Worm (Caenorhabditis elegans) whole organism, L2 larva: ENCODE data around the gene C03B1.4.

Source experiments
- F13H6.1 ChIP-seq: sonication (generic microtip); optimal IDR thresholded peaks from 2 replicates; lab custom pipeline; 2016; ENCODE audit warnings: missing genetic modification characterization, missing compliant biosample characterization
- R02D3.7 ChIP-seq: fragments of 150-350 bp; optimal IDR thresholded peaks from 2 replicates; lab custom pipeline; 2014; ENCODE audit warnings: missing biosample characterization, missing genetic modification characterization
- Y55F3AM.14 ChIP-seq: fragments of 200-800 bp; sonication (Bioruptor generic); optimal IDR thresholded peaks from 2 replicates; lab custom pipeline; 2018; ENCODE audit warnings: mild to moderate bottlenecking, missing genetic modification characterization, missing compliant biosample characterization
- ZK546.5 ChIP-seq: sonication (generic microtip); optimal IDR thresholded peaks from 2 replicates; lab custom pipeline; 2017; ENCODE audit warnings: missing biosample characterization, missing genetic modification characterization
- ama-1 ChIP-seq: fragments of 150-350 bp; optimal IDR thresholded peaks from 2 replicates; lab custom pipeline; 2018; ENCODE audit warnings: inconsistent platforms
- blmp-1 ChIP-seq: sonication (generic microtip); optimal IDR thresholded peaks from 2 replicates; lab custom pipeline; 2017; ENCODE audit warnings: missing genetic modification characterization, mild to moderate bottlenecking, missing compliant biosample characterization, antibody characterized with exemption, moderate library complexity; ENCODE audit not compliant: insufficient read depth
- crh-2 ChIP-seq: sonication (generic microtip); optimal IDR thresholded peaks from 2 replicates; lab custom pipeline; 2017; ENCODE audit warnings: missing biosample characterization, missing genetic modification characterization
- dmd-4 ChIP-seq: sonication (generic microtip); optimal IDR thresholded peaks from 2 replicates; lab custom pipeline; 2017; ENCODE audit warnings: missing biosample characterization, missing genetic modification characterization
- egl-27 ChIP-seq: sonication (generic microtip); optimal IDR thresholded peaks from 3 replicates; lab custom pipeline; 2017; ENCODE audit warnings: missing biosample characterization, missing genetic modification reagents, missing genetic modification characterization
- elt-3 ChIP-seq: sonication (generic microtip); optimal IDR thresholded peaks from 2 replicates; lab custom pipeline; 2017; ENCODE audit warnings: missing biosample characterization, missing genetic modification characterization
- lin-39 ChIP-seq: fragments of 150-350 bp; optimal IDR thresholded peaks from 2 replicates; lab custom pipeline; 2014; ENCODE audit warnings: missing biosample characterization, missing genetic modification reagents, missing genetic modification characterization
- lsy-2 ChIP-seq, 2 experiments: fragments of 150-350 bp in 1 of 2; sonication (generic microtip) in 1 of 2; optimal IDR thresholded peaks; 2 replicates each; lab custom pipeline; 2014 to 2017; ENCODE audit warnings: missing biosample characterization in 2 of 2, missing genetic modification characterization in 2 of 2
- nhr-10 ChIP-seq: sonication (generic microtip); optimal IDR thresholded peaks from 2 replicates; lab custom pipeline; 2017; ENCODE audit warnings: missing biosample characterization, missing genetic modification characterization
- nhr-11 ChIP-seq: fragments of 150-350 bp; optimal IDR thresholded peaks from 2 replicates; lab custom pipeline; 2014; ENCODE audit warnings: missing biosample characterization, missing genetic modification characterization
- nhr-21 ChIP-seq: fragments of 150-350 bp; optimal IDR thresholded peaks from 2 replicates; lab custom pipeline; 2014; ENCODE audit warnings: missing biosample characterization, missing genetic modification characterization
- nhr-237 ChIP-seq: fragments of 150-350 bp; optimal IDR thresholded peaks from 2 replicates; lab custom pipeline; 2014; ENCODE audit warnings: missing biosample characterization, missing genetic modification characterization
- nhr-25 ChIP-seq: fragments of 150-350 bp; sonication (generic microtip); optimal IDR thresholded peaks from 3 replicates; lab custom pipeline; 2014; ENCODE audit warnings: missing biosample characterization, missing genetic modification characterization
- nhr-6 ChIP-seq: fragments of 150-350 bp; optimal IDR thresholded peaks from 2 replicates; lab custom pipeline; 2014; ENCODE audit warnings: missing biosample characterization, missing genetic modification characterization
- skn-1 ChIP-seq: sonication (generic microtip); optimal IDR thresholded peaks from 2 replicates; lab custom pipeline; 2017; ENCODE audit warnings: missing biosample characterization, missing genetic modification characterization
- sma-9 ChIP-seq, 2 experiments: fragments of 150-350 bp in 1 of 2; sonication (generic microtip) in 1 of 2; optimal IDR thresholded peaks; 2 replicates each; lab custom pipeline; 2014 to 2016; ENCODE audit warnings: missing genetic modification characterization in 2 of 2, mild to moderate bottlenecking in 1 of 2, missing biosample characterization in 1 of 2, missing compliant biosample characterization in 1 of 2, missing genetic modification reagents in 1 of 2, moderate library complexity in 1 of 2
- snpc-4 ChIP-seq: fragments of 150-350 bp; optimal IDR thresholded peaks from 2 replicates; lab custom pipeline; 2014; ENCODE audit warnings: missing biosample characterization, missing genetic modification characterization
- unc-39 ChIP-seq: fragments of 150-350 bp; optimal IDR thresholded peaks from 2 replicates; lab custom pipeline; 2014; ENCODE audit warnings: missing biosample characterization, missing genetic modification characterization
- unc-62 ChIP-seq: fragments of 150-350 bp; optimal IDR thresholded peaks from 2 replicates; lab custom pipeline; 2014; ENCODE audit warnings: missing biosample characterization, missing genetic modification reagents, missing genetic modification characterization
- zag-1 ChIP-seq: fragments of 150-350 bp; optimal IDR thresholded peaks from 2 replicates; lab custom pipeline; 2014; ENCODE audit warnings: missing biosample characterization, missing genetic modification characterization
- ztf-11 ChIP-seq: sonication (generic microtip); optimal IDR thresholded peaks from 2 replicates; lab custom pipeline; 2017; ENCODE audit warnings: missing biosample characterization, missing genetic modification characterization
- ztf-4 ChIP-seq: fragments of 150-350 bp; optimal IDR thresholded peaks from 2 replicates; lab custom pipeline; 2014; ENCODE audit warnings: missing biosample characterization, missing genetic modification characterization

Gene C03B1.4

DNA sequence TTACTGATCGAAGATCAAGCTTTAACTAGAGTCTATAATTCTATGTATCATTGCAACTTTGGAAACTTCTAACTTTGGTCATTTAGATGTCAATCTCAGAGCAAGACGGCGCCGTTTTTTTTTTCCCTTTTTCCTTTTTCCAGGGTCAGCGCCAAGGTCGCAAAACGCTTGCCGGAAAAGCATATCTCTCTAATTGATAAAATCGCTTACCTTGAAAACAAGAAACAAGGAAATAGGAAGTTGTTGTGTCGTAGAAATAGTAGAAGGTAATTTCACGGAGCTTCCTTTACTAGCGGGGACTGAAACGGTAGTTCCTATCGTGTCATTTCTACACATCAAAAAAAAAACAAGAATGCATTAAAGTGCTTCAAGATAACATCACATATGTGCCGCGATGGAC is 42.9 kb upstream of the C03B1.4 start:
- TF ChIP-seq elt-3 (tag; lab: Kevin White, UChicago) (no peak), unc-39 (tag; lab: Kevin White, UChicago) (no peak), ama-1 (lab: Kevin White, UChicago) (no peak), ztf-11 (tag; lab: Kevin White, UChicago) (no peak), lsy-2 (tag; optimal IDR thresholded peaks at IDR 0.05; lab: Kevin White, UChicago) (no peak), sma-9 (GFP tag; optimal IDR thresholded peaks at IDR 0.05; lab: Kevin White, UChicago) (no peak), sma-9 (tag; optimal IDR thresholded peaks at IDR 0.05; lab: Kevin White, UChicago) (no peak), nhr-6 (tag; lab: Kevin White, UChicago) (no peak), skn-1 (tag; lab: Kevin White, UChicago) (no peak), R02D3.7 (tag; lab: Kevin White, UChicago) (no peak), nhr-11 (tag; lab: Kevin White, UChicago) (no peak), snpc-4 (tag; lab: Kevin White, UChicago) (no peak), nhr-21 (no peak), crh-2 (tag; lab: Kevin White, UChicago) (no peak), F13H6.1 (tag; lab: Kevin White, UChicago) (no peak), unc-62 (GFP tag; lab: Kevin White, UChicago) (no peak), ztf-4 (no peak)

DNA sequence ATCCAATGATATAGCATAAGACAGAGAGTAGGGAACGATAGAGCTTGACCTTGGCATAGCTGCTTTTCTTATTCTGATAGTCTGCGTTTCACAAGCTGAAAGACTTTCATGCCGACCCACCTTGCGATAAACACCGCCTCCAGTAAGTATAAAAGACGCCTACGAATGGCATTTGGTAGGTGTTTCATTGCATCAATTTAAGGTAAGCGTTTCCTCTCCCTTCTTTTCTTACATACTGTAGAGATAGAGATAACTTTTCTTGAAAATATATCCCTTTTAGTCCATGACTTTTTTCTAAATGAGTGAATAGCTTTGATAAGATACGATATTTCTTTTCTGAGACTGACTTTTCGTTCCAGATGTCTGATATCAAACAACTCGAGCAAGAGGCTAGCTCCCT is 41.2 kb upstream of the C03B1.4 start, which contains the start of gene col-167:
Gene col-167, plus strand, starts transcription at position 360 of the 400 bp plus-strand sequence.
- TF ChIP-seq dmd-4 (tag; lab: Kevin White, UChicago) (no peak), nhr-25 (tag; lab: Kevin White, UChicago) (peak; percentile 59)
- TF ChIP-seq, all 48 proteins: peak for 1

- TF ChIP-seq nhr-25 (tag; lab: Kevin White, UChicago) (peak; percentile 64), nhr-10 (peak; percentile 19), Y55F3AM.14 (GFP tag; lab: Kevin White, UChicago) (peak; percentile 44), blmp-1 (tag; lab: Kevin White, UChicago) (peak; percentile 61)
Observed at ce11 chrX:6324124-6324893, 40.0 kb upstream of the C03B1.4 start.

ce11 chrX:6326088-6326487 is 38.2 kb upstream of the C03B1.4 start, which contains the start of gene col-168:
col-168 (plus strand) TSS chrX:6326388.
- no peak for TF ChIP-seq lsy-2 (tag; optimal IDR thresholded peaks at IDR 0.05; lab: Kevin White, UChicago)
- TF ChIP-seq nhr-237 (tag; lab: Kevin White, UChicago) = no peak
- no peak for TF ChIP-seq lin-39 (tag; lab: Kevin White, UChicago)
- TF ChIP-seq ZK546.5 (tag; lab: Kevin White, UChicago) = no peak
- TF ChIP-seq skn-1 (tag; lab: Kevin White, UChicago) = no peak
- TF ChIP-seq egl-27 (tag; lab: Kevin White, UChicago) = no peak

- TF ChIP-seq skn-1 (tag; lab: Kevin White, UChicago) (no peak), blmp-1 (tag; lab: Kevin White, UChicago) (no peak)
Observed at ce11 chrX:6328860-6329259, 35.4 kb upstream of the C03B1.4 start, which contains the start of gene col-169. col-169 (plus strand) TSS chrX:6329160.

DNA sequence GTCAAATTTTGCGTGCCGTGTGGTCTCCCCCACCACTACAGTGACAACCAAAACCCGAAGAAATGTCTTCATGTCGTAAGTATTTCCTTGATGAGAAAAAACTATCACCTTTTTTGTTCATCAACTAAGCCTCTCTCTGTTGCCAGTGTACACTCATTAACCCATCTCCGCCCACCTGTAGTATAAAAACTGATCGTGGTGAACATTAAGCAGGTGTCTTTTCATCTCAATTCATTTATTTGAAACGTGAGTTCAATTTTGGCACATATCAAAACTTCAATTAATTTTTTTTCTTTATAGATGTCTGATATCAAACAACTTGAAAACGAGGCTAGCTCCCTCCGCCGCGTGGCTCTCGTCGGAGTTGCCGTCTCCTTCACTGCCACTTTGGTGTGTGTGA is 32.9 kb upstream of the C03B1.4 start, which contains the start of gene col-170:
Gene col-170, plus strand, starts transcription at position 301 of the 400 bp plus-strand sequence.
- TF ChIP-seq sma-9 (GFP tag; optimal IDR thresholded peaks at IDR 0.05; lab: Kevin White, UChicago) (no peak), sma-9 (tag; optimal IDR thresholded peaks at IDR 0.05; lab: Kevin White, UChicago) (no peak), blmp-1 (tag; lab: Kevin White, UChicago) (no peak), egl-27 (tag; lab: Kevin White, UChicago) (no peak)

DNA sequence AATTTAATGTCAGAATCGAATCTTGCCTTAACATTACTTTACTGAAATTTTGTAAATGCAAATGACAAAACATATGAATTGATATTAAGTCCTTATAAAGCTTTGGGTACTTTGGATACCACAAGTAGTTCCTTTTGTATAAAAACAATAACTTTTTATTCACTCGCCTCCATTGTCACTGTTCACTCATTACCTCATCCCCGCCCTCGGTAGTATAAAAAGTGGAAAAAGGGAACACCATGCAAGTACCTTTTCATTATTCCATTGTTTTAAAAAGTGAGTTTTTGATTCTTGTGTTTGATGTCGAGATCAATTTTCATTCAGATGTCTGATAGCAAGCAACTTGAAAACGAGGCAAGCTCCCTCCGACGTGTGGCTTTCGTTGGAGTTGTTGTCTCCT is 30.3 kb upstream of the C03B1.4 start, which contains the start of gene col-171:
Gene col-171, plus strand, starts transcription at position 301 of the 400 bp plus-strand sequence.
- no peak for TF ChIP-seq lsy-2 (tag; optimal IDR thresholded peaks at IDR 0.05; lab: Kevin White, UChicago)
- TF ChIP-seq zag-1 (tag; lab: Kevin White, UChicago) = no peak
- no peak for TF ChIP-seq egl-27 (tag; lab: Kevin White, UChicago)
